Fruit fly (Drosophila melanogaster): ENCODE measurements around the gene CG10561.

Gene CG10561

DNA sequence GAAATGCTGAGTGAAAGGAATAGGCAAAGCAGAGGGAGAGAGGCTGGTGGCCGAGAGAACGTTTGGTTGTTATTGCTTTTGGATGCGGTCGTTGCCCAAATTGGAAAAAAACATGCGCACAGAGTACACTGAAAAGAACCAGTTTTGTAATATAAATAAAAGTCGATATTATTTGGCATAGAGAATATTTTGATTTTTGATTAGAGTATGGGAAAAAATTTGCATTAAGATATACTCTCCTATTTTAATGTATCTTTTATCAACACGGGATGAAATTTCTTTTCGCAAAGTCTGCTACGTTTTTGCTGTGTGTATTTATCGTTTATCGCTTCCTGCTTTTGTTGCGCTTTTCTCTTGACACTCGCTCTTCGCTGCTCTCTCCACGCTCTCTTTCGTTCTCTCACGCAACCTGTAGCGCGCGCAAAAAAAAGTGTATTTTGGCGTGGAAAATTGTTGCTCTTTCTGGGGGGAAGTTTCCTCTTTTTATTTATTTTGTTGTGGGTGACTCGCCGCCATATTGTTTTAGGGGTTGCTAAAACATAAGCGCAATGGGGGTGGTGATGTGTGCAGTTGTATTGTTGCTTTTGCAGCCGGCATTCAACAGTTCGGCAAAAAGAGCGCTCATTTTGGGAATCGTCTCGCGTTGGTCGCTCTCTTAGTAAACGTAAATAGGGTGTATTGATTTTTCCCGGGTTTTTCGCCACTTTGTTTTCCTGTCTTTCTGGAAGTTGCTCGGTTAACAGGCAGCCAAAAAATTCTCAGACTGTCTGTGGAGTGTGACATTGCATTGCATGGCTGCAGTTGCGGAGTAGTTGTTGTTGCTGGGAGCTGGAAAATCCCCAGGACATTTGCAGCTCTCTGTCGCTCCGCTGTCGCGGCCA lies 51.0 kb downstream of the CG10561 start (continued):
- TF ChIP-seq ci (GFP tag; IDR thresholded peaks at IDR 0.05) (peak; percentile 99), ssp (GFP tag; IDR thresholded peaks at IDR 0.05) (peak; percentile 90), CG31441 (GFP tag; IDR thresholded peaks at IDR 0.05) (peak; percentile 98), lilli (GFP tag; optimal IDR thresholded peaks at IDR 0.05) (peak; percentile 96), CG10462 (GFP tag; optimal IDR thresholded peaks at IDR 0.05) (peak; percentile 96), klu (GFP tag; IDR thresholded peaks at IDR 0.05) (peak; percentile 92), CTCF (GFP tag; optimal IDR thresholded peaks at IDR 0.05) (peak; percentile 74), nom (GFP tag; optimal IDR thresholded peaks at IDR 0.05) (peak; percentile 79), Doc2 (GFP tag; IDR thresholded peaks at IDR 0.05) (peak; percentile 69; the same call in 1 of the 2 replicates), emc (GFP tag; optimal IDR thresholded peaks at IDR 0.05) (peak; percentile 89), CG2116 (GFP tag; optimal IDR thresholded peaks at IDR 0.05) (peak; percentile 79), lbe (GFP tag; optimal IDR thresholded peaks at IDR 0.05) (peak; percentile 81), Antp (GFP tag; optimal IDR thresholded peaks at IDR 0.05) (peak; percentile 94), dati (GFP tag; IDR thresholded peaks at IDR 0.05) (peak; percentile 95), CG1832 (GFP tag; optimal IDR thresholded peaks at IDR 0.05) (no peak), eyg (GFP tag; optimal IDR thresholded peaks at IDR 0.05) (peak; percentile 94), CG11085 (GFP tag; IDR thresholded peaks at IDR 0.05) (peak; percentile 93), CG13894 (tag; optimal IDR thresholded peaks at IDR 0.05) (peak; percentile 93), CG5180 (GFP tag; optimal IDR thresholded peaks at IDR 0.05) (peak; percentile 89), CG32767 (GFP tag; IDR thresholded peaks at IDR 0.05) (peak; percentile 96), so (GFP tag; IDR thresholded peaks at IDR 0.05) (peak; percentile 97), Usf (GFP tag; optimal IDR thresholded peaks at IDR 0.05) (peak; percentile 79), CG9797 (GFP tag; optimal IDR thresholded peaks at IDR 0.05) (peak; percentile 33), CG12769 (tag; optimal IDR thresholded peaks at IDR 0.05) (peak; percentile 95), Asciz (GFP tag; optimal IDR thresholded peaks at IDR 0.05) (peak; percentile 98), tna (GFP tag; IDR thresholded peaks at IDR 0.05; ENCODE audit: partially characterized antibody) (0 out of 2 replicates have a peak, but pooled peaks have one; percentile 23), pum (GFP tag; optimal IDR thresholded peaks at IDR 0.05) (peak; percentile 96), CG14050 (GFP tag; IDR thresholded peaks at IDR 0.05) (peak; percentile 93), CG12299 (tag; optimal IDR thresholded peaks at IDR 0.05) (peak; percentile 96), Spps (tag; optimal IDR thresholded peaks at IDR 0.05) (peak; percentile 96), Pdp1 (GFP tag; optimal IDR thresholded peaks at IDR 0.05) (peak; percentile 94 to 97), btn (GFP tag; optimal IDR thresholded peaks at IDR 0.05) (peak; percentile 93), run (tag; optimal IDR thresholded peaks at IDR 0.05) (peak; percentile 95), Sin3A (optimal IDR thresholded peaks at IDR 0.05) (no peak), D19B (GFP tag; optimal IDR thresholded peaks at IDR 0.05) (peak; percentile 88), Hr39 (optimal IDR thresholded peaks at IDR 0.05) (no peak), CG18476 (GFP tag; optimal IDR thresholded peaks at IDR 0.05) (peak; percentile 90), CG34376 (GFP tag; optimal IDR thresholded peaks at IDR 0.05) (peak; percentile 91), kah (GFP tag; optimal IDR thresholded peaks at IDR 0.05) (peak; percentile 93), exex (tag; optimal IDR thresholded peaks at IDR 0.05) (peak; percentile 86), CG7271 (tag; optimal IDR thresholded peaks at IDR 0.05) (peak; percentile 93), gcm (GFP tag; optimal IDR thresholded peaks at IDR 0.05) (peak; percentile 96), TFAM (GFP tag; optimal IDR thresholded peaks at IDR 0.05) (peak; percentile 90), CG8924 (tag; optimal IDR thresholded peaks at IDR 0.05) (peak; percentile 98), CG4707 (GFP tag; optimal IDR thresholded peaks at IDR 0.05) (peak; percentile 91), crp (GFP tag; optimal IDR thresholded peaks at IDR 0.05) (peak in 1 of 2 experiments; percentile 66), ac (GFP tag; optimal IDR thresholded peaks at IDR 0.05) (peak; percentile 71), nmo (GFP tag; optimal IDR thresholded peaks at IDR 0.05) (peak; percentile 97), lola (GFP tag; optimal IDR thresholded peaks at IDR 0.05) (peak in 1 of 3 experiments; percentile 94)

All from whole organism, embryonic.